Worm (Caenorhabditis elegans) whole organism, L3 larva: ENCODE measurements around the gene bli-5.

Source experiments
- elt-2 ChIP-seq: sonication (generic microtip); optimal IDR thresholded peaks from 2 replicates; lab custom pipeline; 2016; ENCODE audit warnings: missing genetic modification reagents, mild to moderate bottlenecking, missing genetic modification characterization, missing compliant biosample characterization
- lin-15B ChIP-seq: fragments of 150-350 bp; optimal IDR thresholded peaks from 2 replicates; lab custom pipeline; 2014; ENCODE audit warnings: missing biosample characterization, missing genetic modification characterization
- nhr-67 ChIP-seq: fragments of 150-350 bp; optimal IDR thresholded peaks from 2 replicates; lab custom pipeline; 2014; ENCODE audit warnings: missing biosample characterization, missing genetic modification characterization
- pqm-1 ChIP-seq: fragments of 150-350 bp; optimal IDR thresholded peaks from 2 replicates; lab custom pipeline; 2017; ENCODE audit warnings: missing biosample characterization, missing genetic modification characterization, inconsistent platforms
- tbx-2 ChIP-seq: sonication (generic microtip); optimal IDR thresholded peaks from 2 replicates; lab custom pipeline; 2016; ENCODE audit warnings: mild to moderate bottlenecking, missing genetic modification characterization, missing compliant biosample characterization
- unc-39 ChIP-seq: sonication (generic microtip); optimal IDR thresholded peaks from 4 replicates; lab custom pipeline; 2017; ENCODE audit warnings: missing biosample characterization, missing genetic modification characterization
- unc-62 ChIP-seq: fragments of 150-350 bp; sonication (generic microtip); optimal IDR thresholded peaks from 4 replicates; lab custom pipeline; 2014; ENCODE audit warnings: missing biosample characterization, missing genetic modification reagents, missing genetic modification characterization
- ztf-11 ChIP-seq: fragments of 150-350 bp; optimal IDR thresholded peaks from 2 replicates; lab custom pipeline; 2014; ENCODE audit warnings: missing biosample characterization, missing genetic modification characterization

ce11 chrIII:13395262-13395661, 34.3 kb downstream of the bli-5 start, which contains the start of gene F11F1.1:
- TF ChIP-seq pqm-1 (tag; lab: Kevin White, UChicago) = no peak
- TF ChIP-seq lin-15B (tag; lab: Kevin White, UChicago) = no peak
- TF ChIP-seq unc-39 = no peak
- no peak for TF ChIP-seq unc-62 (GFP tag; lab: Kevin White, UChicago)
- no peak for TF ChIP-seq ztf-11 (tag; lab: Kevin White, UChicago)
- TF ChIP-seq nhr-67 (tag; lab: Kevin White, UChicago) = no peak
- no peak for TF ChIP-seq elt-2 (tag; lab: Kevin White, UChicago)
- TF ChIP-seq tbx-2 (tag; lab: Kevin White, UChicago) = no peak
